Worm (Caenorhabditis elegans) whole organism, early embryonic: ENCODE measurements around the gene Y73F8A.35.

Experiments used
- F13C5.2 ChIP-seq: sonication (generic microtip); optimal IDR thresholded peaks from 2 replicates; lab custom pipeline; 2017; ENCODE audit warnings: mild to moderate bottlenecking, missing genetic modification characterization, inconsistent platforms, missing compliant biosample characterization
- ama-1 ChIP-seq: fragments of 150-350 bp; optimal IDR thresholded peaks from 2 replicates; lab custom pipeline; 2014
- ceh-13 ChIP-seq: fragments of 200-800 bp; sonication (Bioruptor generic); optimal IDR thresholded peaks from 2 replicates; lab custom pipeline; 2018; ENCODE audit warnings: mild to moderate bottlenecking, missing genetic modification characterization, missing compliant biosample characterization
- ceh-36 ChIP-seq: sonication (generic microtip); optimal IDR thresholded peaks from 2 replicates; lab custom pipeline; 2016; ENCODE audit warnings: missing genetic modification characterization, inconsistent platforms, missing compliant biosample characterization
- ets-7 ChIP-seq: sonication (generic microtip); optimal IDR thresholded peaks from 2 replicates; lab custom pipeline; 2016; ENCODE audit warnings: missing genotype, missing genetic modification characterization, missing compliant biosample characterization
- flt-1 ChIP-seq: fragments of 200-800 bp; sonication (Bioruptor generic); IDR thresholded peaks from 2 replicates; pipeline ENCODE4 v1.3.6; 2022; ENCODE audit warnings: missing genetic modification characterization, missing compliant biosample characterization
- hmbx-1 ChIP-seq: sonication (generic microtip); optimal IDR thresholded peaks from 2 replicates; lab custom pipeline; 2016; ENCODE audit warnings: mild to moderate bottlenecking, missing genetic modification characterization, missing compliant biosample characterization
- hmg-4 ChIP-seq: fragments of 200-800 bp; sonication (Bioruptor generic); optimal IDR thresholded peaks from 2 replicates; lab custom pipeline; 2018; ENCODE audit warnings: mild to moderate bottlenecking, missing genetic modification characterization, missing compliant biosample characterization
- hnd-1 ChIP-seq: sonication (generic microtip); optimal IDR thresholded peaks from 2 replicates; lab custom pipeline; 2016; ENCODE audit warnings: missing genetic modification characterization, missing compliant biosample characterization
- sea-1 ChIP-seq: fragments of 200-800 bp; sonication (Bioruptor generic); conservative IDR thresholded peaks from 2 replicates; pipeline ENCODE4 v1.3.6; 2022; ENCODE audit warnings: missing genetic modification characterization, missing compliant biosample characterization
- tbx-37 ChIP-seq: fragments of 200-800 bp; sonication (Bioruptor generic); conservative IDR thresholded peaks from 2 replicates; pipeline ENCODE4 v1.3.6; 2022; ENCODE audit warnings: missing genetic modification reagents, missing genetic modification characterization, missing compliant biosample characterization

- no peak for TF ChIP-seq sea-1 (GFP tag; lab: Robert Waterston, UW)
- no peak for TF ChIP-seq F13C5.2 (tag; lab: Kevin White, UChicago)
- TF ChIP-seq ama-1 (lab: Kevin White, UChicago) = no peak
- no peak for TF ChIP-seq ets-7
- no peak for TF ChIP-seq hmg-4 (GFP tag; lab: Kevin White, UChicago)
- TF ChIP-seq hnd-1 = no peak
- TF ChIP-seq ceh-36 (tag; lab: Kevin White, UChicago) = no peak
- TF ChIP-seq flt-1 (GFP tag; lab: Robert Waterston, UW) = no peak
- no peak for TF ChIP-seq ceh-13 (GFP tag; lab: Kevin White, UChicago)
- TF ChIP-seq tbx-37 = no peak
- no peak for TF ChIP-seq hmbx-1 (tag; lab: Kevin White, UChicago)
These were observed at the start of gene Y73F8A.35 for ce11 chrIV:15539447-15539994.
